Worm (Caenorhabditis elegans) whole organism, mixed stage, embryonic: ENCODE results near the gene Y49A3A.3.

Experiments
- sptf-1 ChIP-seq: sonication (generic microtip); optimal IDR thresholded peaks from 2 replicates; lab custom pipeline; 2017; ENCODE audit warnings: mild to moderate bottlenecking, missing genetic modification characterization, moderate library complexity, missing compliant biosample characterization
- unc-62 ChIP-seq: fragments of 150-350 bp; optimal IDR thresholded peaks from 2 replicates; lab custom pipeline; 2014; ENCODE audit warnings: missing biosample characterization, missing genetic modification reagents, missing genetic modification characterization

- no peak for TF ChIP-seq unc-62
- no peak for TF ChIP-seq sptf-1 (tag; lab: Kevin White, UChicago)
These were observed 26.0 kb downstream of the Y49A3A.3 start for ce11 chrV:14380242-14380641.
